Worm (Caenorhabditis elegans) whole organism, L3 larva: ENCODE results near the gene R74.8.

Source experiments
- ZK546.5 ChIP-seq: sonication (generic microtip); optimal IDR thresholded peaks from 2 replicates; lab custom pipeline; 2017; ENCODE audit warnings: missing biosample characterization, missing genetic modification characterization
- aly-2 ChIP-seq: fragments of 150-350 bp; optimal IDR thresholded peaks from 2 replicates; lab custom pipeline; 2014; ENCODE audit warnings: missing biosample characterization, missing genetic modification characterization
- ama-1 ChIP-seq: fragments of 150-350 bp; optimal IDR thresholded peaks from 2 replicates; lab custom pipeline; 2018
- ceh-16 ChIP-seq: sonication (generic microtip); optimal IDR thresholded peaks from 2 replicates; lab custom pipeline; 2017; ENCODE audit warnings: missing biosample characterization, missing genetic modification characterization
- ceh-28 ChIP-seq: fragments of 150-350 bp; optimal IDR thresholded peaks from 2 replicates; lab custom pipeline; 2014; ENCODE audit warnings: missing biosample characterization, missing genetic modification reagents, missing genetic modification characterization
- ceh-82 ChIP-seq: fragments of 150-350 bp; optimal IDR thresholded peaks from 2 replicates; lab custom pipeline; 2014; ENCODE audit warnings: missing biosample characterization, missing genetic modification characterization
- ceh-9 ChIP-seq: sonication (generic microtip); optimal IDR thresholded peaks from 2 replicates; lab custom pipeline; 2018; ENCODE audit warnings: missing biosample characterization, missing genetic modification characterization
- daf-12 ChIP-seq: fragments of 150-350 bp; optimal IDR thresholded peaks from 2 replicates; lab custom pipeline; 2014; ENCODE audit warnings: missing biosample characterization, missing genetic modification reagents, missing genetic modification characterization
- egl-27 ChIP-seq: sonication (generic microtip); optimal IDR thresholded peaks from 4 replicates; lab custom pipeline; 2017; ENCODE audit warnings: missing biosample characterization, missing genetic modification reagents, missing genetic modification characterization
- egl-5 ChIP-seq: fragments of 150-350 bp; optimal IDR thresholded peaks from 2 replicates; lab custom pipeline; 2017; ENCODE audit warnings: missing biosample characterization, missing genetic modification reagents, missing genetic modification characterization, inconsistent platforms
- elt-1 ChIP-seq: fragments of 150-350 bp; optimal IDR thresholded peaks from 2 replicates; lab custom pipeline; 2014; ENCODE audit warnings: missing biosample characterization, missing genetic modification characterization
- elt-2 ChIP-seq: sonication (generic microtip); optimal IDR thresholded peaks from 2 replicates; lab custom pipeline; 2016; ENCODE audit warnings: missing genetic modification reagents, mild to moderate bottlenecking, missing genetic modification characterization, missing compliant biosample characterization
- elt-3 ChIP-seq, 3 experiments: fragments of 150-350 bp in 1 of 3; sonication (generic microtip) in 2 of 3; optimal IDR thresholded peaks; 2 replicates in 2 of 3; 4 replicates in 1 of 3; lab custom pipeline; 2014 to 2017; ENCODE audit warnings: missing biosample characterization in 3 of 3, missing genetic modification characterization in 3 of 3
- eor-1 ChIP-seq, 2 experiments: fragments of 150-350 bp; optimal IDR thresholded peaks; 2 replicates each; lab custom pipeline; 2014 to 2018; ENCODE audit warnings: missing biosample characterization in 2 of 2, missing genetic modification characterization in 2 of 2
- fkh-10 ChIP-seq: sonication (generic microtip); optimal IDR thresholded peaks from 2 replicates; lab custom pipeline; 2017; ENCODE audit warnings: missing biosample characterization, missing genetic modification reagents, missing genetic modification characterization
- fkh-2 ChIP-seq: fragments of 150-350 bp; optimal IDR thresholded peaks from 2 replicates; lab custom pipeline; 2014; ENCODE audit warnings: missing biosample characterization, missing genetic modification reagents, missing genetic modification characterization
- fos-1 ChIP-seq: fragments of 150-350 bp; optimal IDR thresholded peaks from 2 replicates; lab custom pipeline; 2014; ENCODE audit warnings: missing biosample characterization, missing genetic modification characterization
- hmg-11 ChIP-seq: sonication (generic microtip); optimal IDR thresholded peaks from 2 replicates; lab custom pipeline; 2016; ENCODE audit warnings: missing genetic modification characterization, missing compliant biosample characterization
- jun-1 ChIP-seq: fragments of 150-350 bp; optimal IDR thresholded peaks from 2 replicates; lab custom pipeline; 2014; ENCODE audit warnings: missing biosample characterization, missing genetic modification reagents, missing genetic modification characterization
- lin-15B ChIP-seq: fragments of 150-350 bp; optimal IDR thresholded peaks from 2 replicates; lab custom pipeline; 2014; ENCODE audit warnings: missing biosample characterization, missing genetic modification characterization
- lin-39 ChIP-seq: fragments of 150-350 bp; optimal IDR thresholded peaks from 2 replicates; lab custom pipeline; 2018; ENCODE audit warnings: missing biosample characterization, missing genetic modification reagents, missing genetic modification characterization
- lsy-12 ChIP-seq: sonication (generic microtip); optimal IDR thresholded peaks from 2 replicates; lab custom pipeline; 2016; ENCODE audit warnings: mild to moderate bottlenecking, missing genetic modification characterization, missing compliant biosample characterization
- mdl-1 ChIP-seq: fragments of 150-350 bp; optimal IDR thresholded peaks from 2 replicates; lab custom pipeline; 2014; ENCODE audit warnings: missing biosample characterization, missing genetic modification characterization
- mml-1 ChIP-seq: fragments of 150-350 bp; sonication (generic microtip); optimal IDR thresholded peaks from 3 replicates; lab custom pipeline; 2014; ENCODE audit warnings: missing biosample characterization, missing genetic modification characterization
- nfya-1 ChIP-seq: sonication (generic microtip); optimal IDR thresholded peaks from 2 replicates; lab custom pipeline; 2017; ENCODE audit warnings: missing genetic modification characterization, mild to moderate bottlenecking, missing compliant biosample characterization, antibody characterized with exemption, moderate library complexity; ENCODE audit not compliant: insufficient read depth
- nhr-11 ChIP-seq: fragments of 150-350 bp; optimal IDR thresholded peaks from 2 replicates; lab custom pipeline; 2014; ENCODE audit warnings: missing biosample characterization, missing genetic modification characterization
- nhr-12 ChIP-seq: fragments of 150-350 bp; optimal IDR thresholded peaks from 2 replicates; lab custom pipeline; 2014; ENCODE audit warnings: missing biosample characterization, missing genetic modification characterization
- nhr-23 ChIP-seq: fragments of 150-350 bp; optimal IDR thresholded peaks from 2 replicates; lab custom pipeline; 2014; ENCODE audit warnings: missing biosample characterization, missing genetic modification reagents, missing genetic modification characterization
- nhr-237 ChIP-seq: fragments of 150-350 bp; optimal IDR thresholded peaks from 2 replicates; lab custom pipeline; 2014; ENCODE audit warnings: missing biosample characterization, missing genetic modification characterization
- nhr-25 ChIP-seq: sonication (generic microtip); optimal IDR thresholded peaks from 2 replicates; lab custom pipeline; 2017; ENCODE audit warnings: missing biosample characterization, missing genetic modification characterization
- nhr-28 ChIP-seq: fragments of 150-350 bp; optimal IDR thresholded peaks from 2 replicates; lab custom pipeline; 2014; ENCODE audit warnings: missing biosample characterization, missing genetic modification characterization
- nhr-43 ChIP-seq: sonication (generic microtip); optimal IDR thresholded peaks from 2 replicates; lab custom pipeline; 2016; ENCODE audit warnings: mild to moderate bottlenecking, missing genetic modification characterization, missing compliant biosample characterization; ENCODE audit not compliant: poor library complexity, severe bottlenecking
- nhr-67 ChIP-seq: fragments of 150-350 bp; optimal IDR thresholded peaks from 2 replicates; lab custom pipeline; 2014; ENCODE audit warnings: missing biosample characterization, missing genetic modification characterization
- nhr-76 ChIP-seq: fragments of 150-350 bp; sonication (generic microtip); optimal IDR thresholded peaks from 5 replicates; lab custom pipeline; 2014; ENCODE audit warnings: missing biosample characterization, missing genetic modification characterization
- nhr-77 ChIP-seq: fragments of 150-350 bp; optimal IDR thresholded peaks from 2 replicates; lab custom pipeline; 2014; ENCODE audit warnings: missing biosample characterization, missing genetic modification characterization
- pha-4 ChIP-seq: fragments of 150-350 bp; optimal IDR thresholded peaks from 2 replicates; lab custom pipeline; 2014; ENCODE audit warnings: missing biosample characterization, missing genetic modification reagents, missing genetic modification characterization
- pqm-1 ChIP-seq: fragments of 150-350 bp; optimal IDR thresholded peaks from 2 replicates; lab custom pipeline; 2017; ENCODE audit warnings: missing biosample characterization, missing genetic modification characterization, inconsistent platforms
- sea-2 ChIP-seq: fragments of 150-350 bp; sonication (generic microtip); optimal IDR thresholded peaks from 4 replicates; lab custom pipeline; 2014; ENCODE audit warnings: missing biosample characterization, missing genetic modification reagents, missing genetic modification characterization
- skn-1 ChIP-seq: fragments of 150-350 bp; optimal IDR thresholded peaks from 2 replicates; lab custom pipeline; 2014; ENCODE audit warnings: missing biosample characterization, missing genetic modification characterization
- snpc-4 ChIP-seq: fragments of 150-350 bp; optimal IDR thresholded peaks from 2 replicates; lab custom pipeline; 2014; ENCODE audit warnings: missing biosample characterization, missing genetic modification characterization
- tbx-2 ChIP-seq: sonication (generic microtip); optimal IDR thresholded peaks from 2 replicates; lab custom pipeline; 2016; ENCODE audit warnings: mild to moderate bottlenecking, missing genetic modification characterization, missing compliant biosample characterization
- unc-39 ChIP-seq: sonication (generic microtip); optimal IDR thresholded peaks from 4 replicates; lab custom pipeline; 2017; ENCODE audit warnings: missing biosample characterization, missing genetic modification characterization
- unc-62 ChIP-seq: fragments of 150-350 bp; sonication (generic microtip); optimal IDR thresholded peaks from 4 replicates; lab custom pipeline; 2014; ENCODE audit warnings: missing biosample characterization, missing genetic modification reagents, missing genetic modification characterization
- zag-1 ChIP-seq: fragments of 150-350 bp; optimal IDR thresholded peaks from 2 replicates; lab custom pipeline; 2014; ENCODE audit warnings: missing biosample characterization, missing genetic modification characterization
- ztf-11 ChIP-seq: fragments of 150-350 bp; optimal IDR thresholded peaks from 2 replicates; lab custom pipeline; 2014; ENCODE audit warnings: missing biosample characterization, missing genetic modification characterization
- ztf-4 ChIP-seq: fragments of 150-350 bp; optimal IDR thresholded peaks from 2 replicates; lab custom pipeline; 2014; ENCODE audit warnings: missing biosample characterization, missing genetic modification characterization

The R74.8 gene

ce11 chrIII:4210661-4211060 lies 4.6 kb downstream of the R74.8 start:
- TF ChIP-seq snpc-4: no peak
- TF ChIP-seq nhr-77 (tag; lab: Kevin White, UChicago): no peak
- TF ChIP-seq nfya-1: peak; percentile 93

DNA sequence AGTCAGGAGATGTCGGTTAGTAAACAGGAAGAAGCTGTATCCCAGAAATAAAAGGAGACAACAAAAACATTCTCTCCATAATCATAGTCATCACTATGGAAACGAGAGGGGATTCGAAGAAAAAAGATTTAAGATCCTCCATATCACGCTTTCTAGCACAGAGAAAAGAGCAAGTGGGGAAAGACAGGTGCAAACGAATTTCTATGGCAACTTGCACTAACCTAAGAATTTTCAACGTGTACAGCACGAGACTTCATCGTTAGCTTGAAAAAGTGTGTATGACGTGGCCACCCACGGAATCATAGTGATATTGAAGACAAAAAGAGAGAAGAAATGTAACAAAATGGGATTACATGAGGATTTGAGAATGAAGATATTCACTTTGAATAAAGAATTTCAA lies 14.8 kb downstream of the R74.8 start:
- TF ChIP-seq nhr-28 (tag; lab: Kevin White, UChicago) (no peak), nhr-11 (tag; lab: Kevin White, UChicago) (no peak), elt-1 (tag; lab: Kevin White, UChicago) (no peak), eor-1 (tag; optimal IDR thresholded peaks at IDR 0.05; lab: Kevin White, UChicago) (no peak), nfya-1 (no peak), fos-1 (no peak), nhr-77 (tag; lab: Kevin White, UChicago) (no peak), elt-3 (tag; optimal IDR thresholded peaks at IDR 0.05; lab: Kevin White, UChicago) (no peak), lin-39 (tag; lab: Kevin White, UChicago) (no peak), ceh-9 (tag; lab: Kevin White, UChicago) (no peak), snpc-4 (no peak)

DNA sequence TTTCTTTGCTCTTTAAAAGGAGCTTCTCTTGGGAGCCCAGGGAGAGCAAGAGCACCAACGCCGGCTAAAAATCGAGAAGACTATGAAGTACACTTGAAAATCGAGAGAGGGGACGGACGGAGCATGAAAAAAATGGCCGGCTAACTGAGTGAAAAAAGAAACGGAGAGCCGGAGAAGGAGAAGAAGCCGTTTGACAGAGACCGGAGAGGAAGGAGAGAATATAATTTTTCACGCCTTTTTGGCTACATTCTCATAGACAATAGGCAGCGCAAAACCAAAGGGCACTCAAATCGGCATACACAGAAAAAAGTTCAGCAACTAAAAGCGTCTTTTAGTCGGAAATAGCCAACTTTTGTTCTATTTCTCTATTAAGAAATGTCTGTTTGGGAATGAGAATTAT lies 15.4 kb downstream of the R74.8 start:
- TF ChIP-seq nfya-1 (peak; percentile 30), lin-39 (tag; lab: Kevin White, UChicago) (no peak)

DNA sequence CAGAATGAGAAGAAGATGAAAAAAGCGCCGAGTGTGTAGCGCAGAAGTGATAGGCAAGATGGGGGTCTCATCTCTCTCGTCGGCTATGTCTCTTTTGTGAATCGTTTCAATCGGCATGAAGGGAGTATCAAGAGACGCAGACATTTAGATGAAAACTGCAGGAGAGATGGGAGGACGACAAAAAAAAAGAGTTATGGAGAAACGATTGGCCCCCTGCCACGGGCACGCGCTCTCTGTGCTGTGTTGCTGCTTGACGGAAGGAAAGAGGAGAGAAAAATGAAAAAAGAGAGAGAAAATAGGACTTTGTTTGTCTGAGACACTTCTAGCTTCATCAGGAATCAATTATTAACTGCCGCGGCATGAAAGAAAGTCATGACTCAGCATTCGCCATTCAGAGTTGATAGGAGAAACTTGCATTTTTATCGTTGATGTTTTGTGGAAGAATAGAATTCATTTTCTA lies 17.6 kb downstream of the R74.8 start:
- peak; percentile 48 for TF ChIP-seq elt-1 (tag; lab: Kevin White, UChicago)
- no peak for TF ChIP-seq ztf-4 (tag; lab: Kevin White, UChicago)
- peak; percentile 81 for TF ChIP-seq mdl-1
- TF ChIP-seq zag-1 (tag; lab: Kevin White, UChicago): peak; percentile 56
- TF ChIP-seq nfya-1: peak; percentile 95
- peak; percentile 81 for TF ChIP-seq pha-4 (tag; lab: Kevin White, UChicago)
- no peak for TF ChIP-seq ceh-16 (tag; lab: Kevin White, UChicago)
- peak; percentile 76 for TF ChIP-seq egl-27 (tag; lab: Kevin White, UChicago)
- TF ChIP-seq nhr-76: no peak
- TF ChIP-seq sea-2: peak; percentile 38
- TF ChIP-seq nhr-67 (tag; lab: Kevin White, UChicago): no peak
- no peak for TF ChIP-seq nhr-28 (tag; lab: Kevin White, UChicago)
- TF ChIP-seq ceh-28 (tag; lab: Kevin White, UChicago): peak; percentile 27
- peak; percentile 20 for TF ChIP-seq nhr-25 (tag; lab: Kevin White, UChicago)
- TF ChIP-seq ceh-82 (tag; lab: Kevin White, UChicago): peak; percentile 28
- TF ChIP-seq daf-12 (tag; lab: Kevin White, UChicago): no peak
- peak; percentile 51 for TF ChIP-seq nhr-43
- peak; percentile 58 for TF ChIP-seq lin-15B (tag; lab: Kevin White, UChicago)
- peak; percentile 71 for TF ChIP-seq tbx-2 (tag; lab: Kevin White, UChicago)
- TF ChIP-seq nhr-23 (tag; lab: Kevin White, UChicago): peak; percentile 26
- no peak for TF ChIP-seq fkh-10 (GFP tag; lab: Kevin White, UChicago)
- TF ChIP-seq fos-1: peak; percentile 45
- TF ChIP-seq ztf-11 (tag; lab: Kevin White, UChicago): no peak
- TF ChIP-seq nhr-12: no peak
- peak; percentile 11 for TF ChIP-seq snpc-4
- no peak for TF ChIP-seq eor-1 (tag; optimal IDR thresholded peaks at IDR 0.05; lab: Kevin White, UChicago)
- peak; percentile 93 for TF ChIP-seq jun-1
- TF ChIP-seq nhr-77 (tag; lab: Kevin White, UChicago): no peak
- TF ChIP-seq fkh-2 (tag; lab: Kevin White, UChicago): peak; percentile 41
- TF ChIP-seq mml-1 (tag; lab: Kevin White, UChicago): no peak
- TF ChIP-seq unc-62 (GFP tag; lab: Kevin White, UChicago): peak; percentile 49
- peak; percentile 14 for TF ChIP-seq unc-39 (tag; lab: Kevin White, UChicago)
- no peak for TF ChIP-seq ZK546.5 (tag; lab: Kevin White, UChicago)
- peak; percentile 95 for TF ChIP-seq lin-39 (tag; lab: Kevin White, UChicago)
- TF ChIP-seq nhr-11 (tag; lab: Kevin White, UChicago): peak; percentile 88
- no peak for TF ChIP-seq elt-3 (tag; optimal IDR thresholded peaks at IDR 0.05; lab: Kevin White, UChicago)
- TF ChIP-seq pqm-1 (tag; lab: Kevin White, UChicago): peak; percentile 62
- peak; percentile 74 for TF ChIP-seq skn-1 (tag; lab: Kevin White, UChicago)
- peak; percentile 86 for TF ChIP-seq elt-2
- no peak for TF ChIP-seq nhr-237 (tag; lab: Kevin White, UChicago)
- peak; percentile 2 for TF ChIP-seq lsy-12
- TF ChIP-seq aly-2: no peak
- no peak for TF ChIP-seq ceh-9 (tag; lab: Kevin White, UChicago)
- TF ChIP-seq hmg-11 (tag; lab: Kevin White, UChicago): peak; percentile 92
- no peak for TF ChIP-seq ama-1
- peak; percentile 95 for TF ChIP-seq egl-5 (tag; lab: Kevin White, UChicago)
